Worm (Caenorhabditis elegans): ENCODE results near the gene C18H9.5.

DNA sequence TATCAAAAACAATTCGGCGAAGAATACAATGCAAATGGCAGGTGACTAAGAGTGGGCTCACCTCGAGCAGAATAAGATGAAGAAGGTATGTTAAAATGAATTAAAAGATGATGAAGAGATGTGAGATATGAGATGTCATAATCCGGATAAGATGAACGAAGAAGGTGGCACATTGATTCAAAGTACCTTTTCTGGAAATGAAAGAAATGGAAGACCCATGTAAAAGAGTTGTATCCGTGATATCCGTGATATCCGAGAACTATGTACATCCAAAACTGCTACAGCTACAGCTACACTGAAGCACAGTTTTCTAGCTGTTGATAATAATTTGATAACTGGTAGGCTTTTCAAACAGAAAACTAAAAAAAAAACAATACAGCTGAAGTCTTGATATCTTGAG, 46.3 kb downstream of the C18H9.5 start, which contains the start of gene oig-8:
- TF ChIP-seq pha-4 (tag; optimal IDR thresholded peaks at IDR 0.05) (no peak), nhr-12 (tag; optimal IDR thresholded peaks at IDR 0.05) (no peak), lsy-2 (tag; optimal IDR thresholded peaks at IDR 0.05) (no peak), nhr-76 (tag; optimal IDR thresholded peaks at IDR 0.05) (no peak), unc-39 (tag; optimal IDR thresholded peaks at IDR 0.05) (no peak), elt-3 (tag; optimal IDR thresholded peaks at IDR 0.05) (no peak), ztf-11 (tag; optimal IDR thresholded peaks at IDR 0.05) (no peak), sem-2 (GFP tag; optimal IDR thresholded peaks at IDR 0.05) (no peak), lin-13 (tag; optimal IDR thresholded peaks at IDR 0.05) (no peak)
